Worm (Caenorhabditis elegans) whole organism, early embryonic: ENCODE results near the gene Y44A6D.1.
A peak's percentile ranks its signal among the peaks of the same experiment; 100 is the strongest.

Experiments
- B0310.2 ChIP-seq: sonication (generic microtip); optimal IDR thresholded peaks from 2 replicates; lab custom pipeline; 2016; ENCODE audit warnings: mild to moderate bottlenecking, missing genetic modification characterization, missing compliant biosample characterization
- F13C5.2 ChIP-seq: sonication (generic microtip); optimal IDR thresholded peaks from 2 replicates; lab custom pipeline; 2017; ENCODE audit warnings: mild to moderate bottlenecking, missing genetic modification characterization, inconsistent platforms, missing compliant biosample characterization
- aly-1 ChIP-seq: sonication (generic microtip); optimal IDR thresholded peaks from 2 replicates; lab custom pipeline; 2016; ENCODE audit warnings: missing genetic modification characterization, missing compliant biosample characterization
- ama-1 ChIP-seq: fragments of 150-350 bp; optimal IDR thresholded peaks from 2 replicates; lab custom pipeline; 2014
- ceh-13 ChIP-seq: fragments of 200-800 bp; sonication (Bioruptor generic); optimal IDR thresholded peaks from 2 replicates; lab custom pipeline; 2018; ENCODE audit warnings: mild to moderate bottlenecking, missing genetic modification characterization, missing compliant biosample characterization
- ceh-36 ChIP-seq: sonication (generic microtip); optimal IDR thresholded peaks from 2 replicates; lab custom pipeline; 2016; ENCODE audit warnings: missing genetic modification characterization, inconsistent platforms, missing compliant biosample characterization
- ets-7 ChIP-seq: sonication (generic microtip); optimal IDR thresholded peaks from 2 replicates; lab custom pipeline; 2016; ENCODE audit warnings: missing genotype, missing genetic modification characterization, missing compliant biosample characterization
- flt-1 ChIP-seq: fragments of 200-800 bp; sonication (Bioruptor generic); IDR thresholded peaks from 2 replicates; pipeline ENCODE4 v1.3.6; 2022; ENCODE audit warnings: missing genetic modification characterization, missing compliant biosample characterization
- hmbx-1 ChIP-seq: sonication (generic microtip); optimal IDR thresholded peaks from 2 replicates; lab custom pipeline; 2016; ENCODE audit warnings: mild to moderate bottlenecking, missing genetic modification characterization, missing compliant biosample characterization
- hmg-4 ChIP-seq: fragments of 200-800 bp; sonication (Bioruptor generic); optimal IDR thresholded peaks from 2 replicates; lab custom pipeline; 2018; ENCODE audit warnings: mild to moderate bottlenecking, missing genetic modification characterization, missing compliant biosample characterization
- hnd-1 ChIP-seq: sonication (generic microtip); optimal IDR thresholded peaks from 2 replicates; lab custom pipeline; 2016; ENCODE audit warnings: missing genetic modification characterization, missing compliant biosample characterization
- pes-1 ChIP-seq: fragments of 200-800 bp; sonication (Bioruptor generic); IDR thresholded peaks from 2 replicates; pipeline ENCODE4 v1.3.6; 2022; ENCODE audit warnings: missing genetic modification reagents, missing genetic modification characterization, missing compliant biosample characterization
- scrt-1 ChIP-seq: fragments of 200-800 bp; sonication (Bioruptor generic); IDR thresholded peaks from 2 replicates; pipeline ENCODE4 v1.3.6; 2022; ENCODE audit warnings: missing genetic modification characterization, missing compliant biosample characterization
- sea-1 ChIP-seq: fragments of 200-800 bp; sonication (Bioruptor generic); conservative IDR thresholded peaks from 2 replicates; pipeline ENCODE4 v1.3.6; 2022; ENCODE audit warnings: missing genetic modification characterization, missing compliant biosample characterization
- tbx-11 ChIP-seq: fragments of 200-800 bp; sonication (Bioruptor generic); IDR thresholded peaks from 2 replicates; pipeline ENCODE4 v1.3.6; 2022; ENCODE audit warnings: missing genetic modification characterization, missing compliant biosample characterization
- tbx-37 ChIP-seq: fragments of 200-800 bp; sonication (Bioruptor generic); conservative IDR thresholded peaks from 2 replicates; pipeline ENCODE4 v1.3.6; 2022; ENCODE audit warnings: missing genetic modification reagents, missing genetic modification characterization, missing compliant biosample characterization
- tra-4 ChIP-seq: sonication (generic microtip); optimal IDR thresholded peaks from 2 replicates; lab custom pipeline; 2017; ENCODE audit warnings: missing genetic modification characterization, missing compliant biosample characterization

The Y44A6D.1 gene

ce11 chrV:20813646-20814045, 23.8 kb upstream of the Y44A6D.1 start:
- TF ChIP-seq tbx-37 (GFP tag; lab: Robert Waterston, UW) (no peak), flt-1 (GFP tag; lab: Robert Waterston, UW) (no peak), hmbx-1 (tag; lab: Kevin White, UChicago) (no peak), ets-7 (no peak), aly-1 (no peak), pes-1 (GFP tag; lab: Robert Waterston, UW) (no peak), hnd-1 (tag; lab: Kevin White, UChicago) (no peak), B0310.2 (tag; lab: Kevin White, UChicago) (no peak), tra-4 (no peak), sea-1 (GFP tag; lab: Robert Waterston, UW) (no peak)

DNA sequence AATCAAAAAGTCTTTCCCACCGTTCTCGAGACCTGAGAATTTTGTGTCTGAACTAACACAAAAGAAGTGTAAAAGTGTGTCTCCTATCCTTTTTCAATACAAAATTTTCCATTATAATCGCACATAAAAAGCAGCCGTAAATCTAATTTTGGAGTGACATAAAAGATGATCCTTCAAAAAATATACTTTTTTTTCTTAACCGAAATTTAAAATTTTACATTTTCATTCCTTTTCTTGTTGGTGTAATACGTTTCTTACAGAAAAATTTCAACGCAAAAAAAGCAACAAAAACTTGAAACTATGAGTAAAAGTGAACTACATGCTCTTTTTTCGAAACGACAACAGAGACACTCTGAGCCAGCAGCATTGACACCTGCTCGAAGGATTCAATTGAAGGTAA, 17.2 kb upstream of the Y44A6D.1 start, which contains the start of gene Y44A6D.6:
TSS of gene Y44A6D.6 (plus strand) at position 301 of the 400 bp plus-strand sequence.
- TF ChIP-seq ama-1 (lab: Kevin White, UChicago): no peak
- TF ChIP-seq flt-1 (GFP tag; lab: Robert Waterston, UW): no peak
- TF ChIP-seq ceh-13 (GFP tag; lab: Kevin White, UChicago): no peak
- TF ChIP-seq hnd-1 (tag; lab: Kevin White, UChicago): no peak

ce11 chrV:20802906-20803305, 13.1 kb upstream of the Y44A6D.1 start, which contains the start of gene Y44A6D.5:
Gene Y44A6D.5, minus strand, starts transcription at chrV:20803006.
- no peak for TF ChIP-seq tra-4
- no peak for TF ChIP-seq ama-1 (lab: Kevin White, UChicago)
- TF ChIP-seq aly-1: no peak
- no peak for TF ChIP-seq scrt-1
- TF ChIP-seq hmg-4 (GFP tag; lab: Kevin White, UChicago): no peak
- no peak for TF ChIP-seq F13C5.2 (tag; lab: Kevin White, UChicago)
- no peak for TF ChIP-seq ceh-36 (tag; lab: Kevin White, UChicago)
- no peak for TF ChIP-seq ceh-13 (GFP tag; lab: Kevin White, UChicago)
- TF ChIP-seq pes-1 (GFP tag; lab: Robert Waterston, UW): no peak

- TF ChIP-seq F13C5.2 (tag; lab: Kevin White, UChicago): no peak
- no peak for TF ChIP-seq flt-1 (GFP tag; lab: Robert Waterston, UW)
- TF ChIP-seq ama-1 (lab: Kevin White, UChicago): no peak
- no peak for TF ChIP-seq hmbx-1 (tag; lab: Kevin White, UChicago)
- TF ChIP-seq aly-1: no peak
- no peak for TF ChIP-seq tbx-11 (GFP tag; lab: Robert Waterston, UW)
- TF ChIP-seq tbx-37 (GFP tag; lab: Robert Waterston, UW): no peak
- TF ChIP-seq scrt-1: no peak
- no peak for TF ChIP-seq hmg-4 (GFP tag; lab: Kevin White, UChicago)
- no peak for TF ChIP-seq ets-7
- no peak for TF ChIP-seq sea-1 (GFP tag; lab: Robert Waterston, UW)
- no peak for TF ChIP-seq ceh-13 (GFP tag; lab: Kevin White, UChicago)
Observed at ce11 chrV:20797918-20798317, 8.1 kb upstream of the Y44A6D.1 start, which contains the start of gene sdf-9. Gene sdf-9, plus strand, starts transcription at chrV:20798218.

- no peak for TF ChIP-seq B0310.2 (tag; lab: Kevin White, UChicago)
- TF ChIP-seq pes-1 (GFP tag; lab: Robert Waterston, UW): peak; percentile 41; the same call in 1 of the 2 replicates
Observed at ce11 chrV:20793761-20794160, 3.9 kb upstream of the Y44A6D.1 start.

DNA sequence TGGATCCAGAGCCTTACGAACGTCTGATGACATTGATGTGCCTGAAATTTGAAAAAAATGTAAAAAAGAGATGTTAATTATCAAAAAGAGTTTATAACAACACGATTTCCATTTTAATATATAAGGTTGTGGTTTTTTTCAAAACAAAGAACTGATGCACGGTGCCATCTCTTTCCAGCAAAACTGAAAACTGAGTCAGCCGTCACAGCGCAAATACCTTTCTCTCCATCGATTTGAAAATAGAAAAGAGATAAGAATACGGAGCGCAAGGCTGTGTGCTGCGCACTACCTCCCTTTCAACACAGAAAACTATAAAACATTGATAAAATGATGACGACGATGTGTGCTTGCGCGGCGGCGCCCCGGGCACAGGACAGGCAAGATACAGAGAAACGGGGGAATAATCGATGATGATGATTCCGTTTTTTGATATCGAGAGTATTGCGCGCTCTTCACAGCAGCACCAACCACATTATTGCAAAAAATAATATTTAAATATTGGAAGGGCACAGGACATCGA, 2.6 kb upstream of the Y44A6D.1 start, which contains the start of gene Y44A6D.3:
TSS of gene Y44A6D.3 (minus strand) at position 51 of the 520 bp plus-strand sequence.
- TF ChIP-seq flt-1 (GFP tag; lab: Robert Waterston, UW) (no peak), ets-7 (no peak), aly-1 (no peak)

DNA sequence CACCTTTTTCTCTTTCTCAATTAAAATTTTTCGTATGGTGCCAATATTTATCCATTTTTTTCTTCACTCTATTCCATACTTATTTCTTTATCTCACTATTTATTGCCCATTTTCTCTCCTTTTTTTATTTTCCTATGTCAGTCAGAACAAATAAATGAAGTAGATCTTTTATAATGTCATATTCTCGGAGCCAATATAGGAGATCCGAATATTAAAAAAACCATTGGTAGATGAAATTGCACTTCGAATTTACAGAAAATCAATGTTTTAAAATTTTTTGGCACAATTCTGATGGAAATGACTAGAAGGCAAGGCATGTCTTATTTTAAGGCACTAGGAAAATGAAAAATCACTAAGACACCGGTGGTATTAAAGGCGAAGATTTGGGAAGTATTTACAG, 783 bp upstream of the Y44A6D.1 start:
- TF ChIP-seq ceh-13 (GFP tag; lab: Kevin White, UChicago) (no peak), hmbx-1 (tag; lab: Kevin White, UChicago) (no peak), ceh-36 (tag; lab: Kevin White, UChicago) (no peak), pes-1 (GFP tag; lab: Robert Waterston, UW) (no peak)

ce11 chrV:20789105-20789504, 728 bp downstream of the Y44A6D.1 start, which contains the start of gene tpan-1:
Gene tpan-1, plus strand, starts transcription at chrV:20789502.
- no peak for TF ChIP-seq hmg-4 (GFP tag; lab: Kevin White, UChicago)
- TF ChIP-seq ceh-36 (tag; lab: Kevin White, UChicago): no peak
- no peak for TF ChIP-seq ceh-13 (GFP tag; lab: Kevin White, UChicago)
- TF ChIP-seq scrt-1: no peak
- no peak for TF ChIP-seq ama-1 (lab: Kevin White, UChicago)
- TF ChIP-seq sea-1 (GFP tag; lab: Robert Waterston, UW): no peak
- no peak for TF ChIP-seq hmbx-1 (tag; lab: Kevin White, UChicago)
- TF ChIP-seq ets-7: no peak
- no peak for TF ChIP-seq tra-4
- TF ChIP-seq pes-1 (GFP tag; lab: Robert Waterston, UW): no peak
- TF ChIP-seq tbx-37 (GFP tag; lab: Robert Waterston, UW): no peak
- TF ChIP-seq tbx-11 (GFP tag; lab: Robert Waterston, UW): no peak
- TF ChIP-seq F13C5.2 (tag; lab: Kevin White, UChicago): no peak
- no peak for TF ChIP-seq hnd-1 (tag; lab: Kevin White, UChicago)
